Fruit fly (Drosophila melanogaster) Kc167 (cell line): ENCODE measurements around the gene CG11964.

Experiments used
- Myc ChIP-seq: fragments of >200 bp; optimal IDR thresholded peaks from 2 replicates; lab custom pipeline; 2017; ENCODE audit warnings: missing external identifiers
- Sin3A ChIP-seq: fragments of >200 bp; optimal IDR thresholded peaks from 2 replicates; lab custom pipeline; 2018; ENCODE audit warnings: missing external identifiers
- h ChIP-seq: fragments of >200 bp; optimal IDR thresholded peaks from 3 replicates; lab custom pipeline; 2018; ENCODE audit warnings: missing external identifiers
- insv ChIP-seq: fragments of >200 bp; optimal IDR thresholded peaks from 3 replicates; lab custom pipeline; 2018; ENCODE audit warnings: missing external identifiers
- psq ChIP-seq: fragments of >200 bp; optimal IDR thresholded peaks from 2 replicates; lab custom pipeline; 2017; ENCODE audit warnings: missing external identifiers
- ttk ChIP-seq: sonication (Bioruptor generic); optimal IDR thresholded peaks from 2 replicates; lab custom pipeline; 2017; ENCODE audit warnings: missing external identifiers

CG11964 gene

dm6 chr3R:8969926-8970306, 25.1 kb upstream of the CG11964 start:
- TF ChIP-seq Myc (lab: Kevin White, UChicago) (no peak), insv (lab: Kevin White, UChicago) (no peak), ttk (lab: Kevin White, UChicago) (no peak), Sin3A (lab: Kevin White, UChicago) (no peak), psq (lab: Kevin White, UChicago) (no peak), h (lab: Kevin White, UChicago) (no peak)

dm6 chr3R:8969301-8969925, 24.6 kb upstream of the CG11964 start:
- TF ChIP-seq psq (lab: Kevin White, UChicago) (no peak), Sin3A (lab: Kevin White, UChicago) (no peak), Myc (lab: Kevin White, UChicago) (no peak), h (lab: Kevin White, UChicago) (no peak), insv (lab: Kevin White, UChicago) (no peak), ttk (lab: Kevin White, UChicago) (no peak)

- TF ChIP-seq Sin3A (lab: Kevin White, UChicago) (no peak), h (lab: Kevin White, UChicago) (no peak), psq (lab: Kevin White, UChicago) (no peak), insv (lab: Kevin White, UChicago) (no peak), Myc (lab: Kevin White, UChicago) (no peak), ttk (lab: Kevin White, UChicago) (no peak)
Observed at dm6 chr3R:8968837-8969236, 24.0 kb upstream of the CG11964 start.

dm6 chr3R:8966598-8966997, 21.8 kb upstream of the CG11964 start:
- TF ChIP-seq psq (lab: Kevin White, UChicago) = no peak
- TF ChIP-seq insv (lab: Kevin White, UChicago) = no peak
- TF ChIP-seq Myc (lab: Kevin White, UChicago) = no peak
- TF ChIP-seq Sin3A (lab: Kevin White, UChicago) = no peak
- no peak for TF ChIP-seq h (lab: Kevin White, UChicago)
- TF ChIP-seq ttk (lab: Kevin White, UChicago) = no peak

dm6 chr3R:8965546-8965945, 20.7 kb upstream of the CG11964 start:
- TF ChIP-seq insv (lab: Kevin White, UChicago) (no peak), psq (lab: Kevin White, UChicago) (no peak), Sin3A (lab: Kevin White, UChicago) (no peak), ttk (lab: Kevin White, UChicago) (no peak), Myc (lab: Kevin White, UChicago) (no peak), h (lab: Kevin White, UChicago) (no peak)

dm6 chr3R:8963756-8964342, 19.0 kb upstream of the CG11964 start:
- no peak for TF ChIP-seq ttk (lab: Kevin White, UChicago)

dm6 chr3R:8962860-8963755, 18.3 kb upstream of the CG11964 start, which contains the start of gene ich:
Gene ich (minus strand): TSS chr3R:8963037.
- TF ChIP-seq psq (lab: Kevin White, UChicago) = no peak

- TF ChIP-seq psq (lab: Kevin White, UChicago) (no peak), h (lab: Kevin White, UChicago) (no peak), insv (lab: Kevin White, UChicago) (no peak), Myc (lab: Kevin White, UChicago) (no peak), ttk (lab: Kevin White, UChicago) (no peak), Sin3A (lab: Kevin White, UChicago) (no peak)
Observed at dm6 chr3R:8960329-8960728, 15.5 kb upstream of the CG11964 start.

dm6 chr3R:8959153-8959552, 14.3 kb upstream of the CG11964 start:
- TF ChIP-seq psq (lab: Kevin White, UChicago) = no peak
- no peak for TF ChIP-seq h (lab: Kevin White, UChicago)
- TF ChIP-seq Sin3A (lab: Kevin White, UChicago) = no peak
- TF ChIP-seq insv (lab: Kevin White, UChicago) = no peak
- TF ChIP-seq Myc (lab: Kevin White, UChicago) = no peak
- TF ChIP-seq ttk (lab: Kevin White, UChicago) = no peak

- no peak for TF ChIP-seq h (lab: Kevin White, UChicago)
- no peak for TF ChIP-seq Sin3A (lab: Kevin White, UChicago)
- no peak for TF ChIP-seq ttk (lab: Kevin White, UChicago)
- TF ChIP-seq Myc (lab: Kevin White, UChicago) = no peak
- no peak for TF ChIP-seq psq (lab: Kevin White, UChicago)
- no peak for TF ChIP-seq insv (lab: Kevin White, UChicago)
Observed at dm6 chr3R:8958300-8958699, 13.5 kb upstream of the CG11964 start.

- TF ChIP-seq Sin3A (lab: Kevin White, UChicago) (no peak), Myc (lab: Kevin White, UChicago) (no peak)
Observed at dm6 chr3R:8957739-8958138, 12.9 kb upstream of the CG11964 start.
